Fruit fly (Drosophila melanogaster) whole organism, embryonic: ENCODE results near the gene Slip1.
A peak's percentile ranks its signal among the peaks of the same experiment; 100 is the strongest.

Source experiments
- ATbp ChIP-seq: fragments of 200-800 bp; sonication (Bioruptor generic); optimal IDR thresholded peaks from 2 replicates; lab custom pipeline; 2017; ENCODE audit warnings: missing biosample characterization, mild to moderate bottlenecking, missing genetic modification characterization, missing genetic modification reagents
- BEAF-32 ChIP-seq: fragments of 200-800 bp; sonication (Bioruptor generic); optimal IDR thresholded peaks from 3 replicates; lab custom pipeline; 2017; ENCODE audit warnings: missing biosample characterization, missing genetic modification characterization, mild to moderate bottlenecking, moderate library complexity, missing genetic modification reagents
- CG10543 ChIP-seq: fragments of 200-800 bp; sonication (Bioruptor generic); optimal IDR thresholded peaks from 3 replicates; lab custom pipeline; 2017; ENCODE audit warnings: missing biosample characterization, mild to moderate bottlenecking, missing genetic modification characterization, moderate library complexity
- CG12219 ChIP-seq: fragments of 200-800 bp; sonication (Bioruptor generic); optimal IDR thresholded peaks from 3 replicates; lab custom pipeline; 2018; ENCODE audit warnings: missing biosample characterization, mild to moderate bottlenecking, missing genetic modification characterization
- CG1233 ChIP-seq: fragments of 200-800 bp; sonication (Bioruptor generic); optimal IDR thresholded peaks from 4 replicates; lab custom pipeline; 2018; ENCODE audit warnings: missing biosample characterization, mild to moderate bottlenecking, missing genetic modification characterization
- CG12769 ChIP-seq: fragments of 200-800 bp; sonication (Bioruptor generic); optimal IDR thresholded peaks from 2 replicates; lab custom pipeline; 2019; ENCODE audit warnings: missing biosample characterization, mild to moderate bottlenecking, missing genetic modification characterization, moderate library complexity
- CG13287 ChIP-seq: fragments of 200-800 bp; sonication (Bioruptor generic); IDR thresholded peaks from 2 replicates; pipeline ENCODE4 v1.3.6; 2022; ENCODE audit warnings: missing biosample characterization, missing genetic modification characterization; ENCODE audit not compliant: partially characterized antibody
- CG14965 ChIP-seq: fragments of 200-800 bp; sonication (Bioruptor generic); optimal IDR thresholded peaks from 2 replicates; lab custom pipeline; 2016; ENCODE audit warnings: missing biosample characterization, missing genetic modification characterization, borderline replicate concordance
- CG1529 ChIP-seq: fragments of 200-800 bp; sonication (Bioruptor generic); optimal IDR thresholded peaks from 3 replicates; lab custom pipeline; 2018; ENCODE audit warnings: missing biosample characterization, missing genetic modification characterization
- CG1647 ChIP-seq: fragments of 200-800 bp; sonication (Bioruptor generic); optimal IDR thresholded peaks from 3 replicates; lab custom pipeline; 2016; ENCODE audit warnings: missing biosample characterization, missing genetic modification characterization
- CG17361 ChIP-seq: fragments of 200-800 bp; sonication (Bioruptor generic); IDR thresholded peaks from 3 replicates; pipeline ENCODE4 v1.3.6; 2022; ENCODE audit warnings: missing biosample characterization, missing genetic modification characterization
- CG17912 ChIP-seq: fragments of 200-800 bp; sonication (Bioruptor generic); optimal IDR thresholded peaks from 2 replicates; lab custom pipeline; 2018; ENCODE audit warnings: missing biosample characterization, mild to moderate bottlenecking, missing genetic modification characterization
- CG1832 ChIP-seq: fragments of 200-800 bp; sonication (Bioruptor generic); optimal IDR thresholded peaks from 2 replicates; lab custom pipeline; 2017; ENCODE audit warnings: missing biosample characterization, mild to moderate bottlenecking, missing genetic modification characterization, inconsistent platforms
- CG2199 ChIP-seq: fragments of 200-800 bp; sonication (Bioruptor generic); IDR thresholded peaks from 3 replicates; pipeline ENCODE4 v1.3.6; 2022; ENCODE audit warnings: missing biosample characterization, missing genetic modification characterization
- CG2712 ChIP-seq: fragments of 200-800 bp; optimal IDR thresholded peaks from 3 replicates; lab custom pipeline; 2019; ENCODE audit warnings: missing biosample characterization, mild to moderate bottlenecking, missing genetic modification characterization, moderate library complexity
- CG31441 ChIP-seq: fragments of 200-800 bp; sonication (Bioruptor generic); IDR thresholded peaks from 2 replicates; pipeline ENCODE4 v1.3.6; 2022; ENCODE audit warnings: missing biosample characterization, missing genetic modification characterization
- CG3838 ChIP-seq: fragments of 200-800 bp; sonication (Bioruptor generic); optimal IDR thresholded peaks from 3 replicates; lab custom pipeline; 2016; ENCODE audit warnings: missing biosample characterization, missing genetic modification characterization
- CG6254 ChIP-seq: fragments of 200-800 bp; sonication (Bioruptor generic); optimal IDR thresholded peaks from 3 replicates; lab custom pipeline; 2017; ENCODE audit warnings: mild to moderate bottlenecking, missing biosample characterization, missing genetic modification reagents, missing genetic modification characterization
- CG6791 ChIP-seq: fragments of 200-800 bp; sonication (Bioruptor generic); IDR thresholded peaks from 3 replicates; pipeline ENCODE4 v1.3.6; 2022; ENCODE audit warnings: missing biosample characterization, missing genetic modification characterization; ENCODE audit not compliant: partially characterized antibody
- CG7556 ChIP-seq: fragments of 200-800 bp; sonication (Bioruptor generic); optimal IDR thresholded peaks from 2 replicates; lab custom pipeline; 2017; ENCODE audit warnings: missing biosample characterization, mild to moderate bottlenecking, missing genetic modification characterization
- CG9609 ChIP-seq: fragments of 200-800 bp; sonication (Bioruptor generic); optimal IDR thresholded peaks from 3 replicates; lab custom pipeline; 2016; ENCODE audit warnings: missing biosample characterization, missing genetic modification characterization
- D19A ChIP-seq: fragments of 200-800 bp; optimal IDR thresholded peaks from 3 replicates; lab custom pipeline; 2019; ENCODE audit warnings: missing biosample characterization, mild to moderate bottlenecking, missing genetic modification characterization, moderate library complexity
- Deaf1 ChIP-seq: fragments of 200-800 bp; optimal IDR thresholded peaks from 3 replicates; lab custom pipeline; 2019; ENCODE audit warnings: missing biosample characterization, mild to moderate bottlenecking, missing genetic modification characterization, moderate library complexity
- E2f2 ChIP-seq: fragments of 200-800 bp; sonication (Bioruptor generic); IDR thresholded peaks from 2 replicates; pipeline ENCODE4 v1.3.6; 2022; ENCODE audit warnings: missing biosample characterization, missing genetic modification characterization
- HLH3B ChIP-seq: fragments of 200-800 bp; sonication (Bioruptor generic); IDR thresholded peaks from 2 replicates; pipeline ENCODE4 v1.3.6; 2022; ENCODE audit warnings: missing biosample characterization, missing genetic modification characterization
- Neu2 ChIP-seq: fragments of 200-800 bp; sonication (Bioruptor generic); optimal IDR thresholded peaks from 3 replicates; lab custom pipeline; 2016; ENCODE audit warnings: missing biosample characterization, missing genetic modification characterization, borderline replicate concordance
- Nf-YC ChIP-seq: fragments of 200-800 bp; optimal IDR thresholded peaks from 3 replicates; lab custom pipeline; 2019; ENCODE audit warnings: missing biosample characterization, mild to moderate bottlenecking, missing genetic modification characterization, moderate library complexity
- Oaz ChIP-seq: fragments of 200-800 bp; sonication (Bioruptor generic); IDR thresholded peaks from 2 replicates; pipeline ENCODE4 v1.3.6; 2022; ENCODE audit warnings: missing biosample characterization, missing genetic modification characterization
- Scr ChIP-seq: fragments of 200-800 bp; sonication (Bioruptor generic); IDR thresholded peaks from 2 replicates; pipeline ENCODE4 v1.3.6; 2022; ENCODE audit warnings: missing biosample characterization, missing genetic modification characterization; ENCODE audit not compliant: partially characterized antibody
- Spps ChIP-seq: fragments of 200-800 bp; sonication (Bioruptor generic); optimal IDR thresholded peaks from 2 replicates; lab custom pipeline; 2018; ENCODE audit warnings: missing biosample characterization, mild to moderate bottlenecking, missing genetic modification characterization
- Stat92E ChIP-seq, 3 experiments: fragments of >200 bp in 2 of 3; fragments of 200-800 bp in 1 of 3; sonication (Bioruptor generic) in 1 of 3; optimal IDR thresholded peaks; 2 replicates each; lab custom pipeline; 2017 to 2019; ENCODE audit warnings: missing biosample characterization in 3 of 3, missing genetic modification characterization in 3 of 3, mild to moderate bottlenecking in 1 of 3, moderate library complexity in 1 of 3
- YL-1 ChIP-seq: fragments of 200-800 bp; sonication (Bioruptor generic); optimal IDR thresholded peaks from 3 replicates; lab custom pipeline; 2017; ENCODE audit warnings: missing biosample characterization, mild to moderate bottlenecking, missing genetic modification characterization
- ab ChIP-seq: fragments of 200-800 bp; sonication (Bioruptor generic); optimal IDR thresholded peaks from 2 replicates; lab custom pipeline; 2016; ENCODE audit warnings: missing biosample characterization, missing genetic modification characterization
- ap ChIP-seq: fragments of 200-800 bp; sonication (Bioruptor generic); IDR thresholded peaks from 2 replicates; pipeline ENCODE4 v1.3.6; 2022; ENCODE audit warnings: missing biosample characterization, missing genetic modification characterization
- bsh ChIP-seq, 2 experiments: fragments of 200-800 bp; sonication (Bioruptor generic); optimal IDR thresholded peaks; 2 replicates each; lab custom pipeline; 2017 to 2018; ENCODE audit warnings: mild to moderate bottlenecking in 2 of 2, missing biosample characterization in 2 of 2, missing genetic modification characterization in 2 of 2, moderate library complexity in 1 of 2
- dm ChIP-seq: fragments of 200-800 bp; sonication (Bioruptor generic); optimal IDR thresholded peaks from 3 replicates; lab custom pipeline; 2016; ENCODE audit warnings: missing biosample characterization, missing genetic modification characterization
- emc ChIP-seq: fragments of 200-800 bp; sonication (Bioruptor generic); optimal IDR thresholded peaks from 2 replicates; lab custom pipeline; 2016; ENCODE audit warnings: missing biosample characterization, missing genetic modification characterization
- eve ChIP-seq, 2 experiments: fragments of >200 bp; optimal IDR thresholded peaks; 2 replicates each; lab custom pipeline; 2017; ENCODE audit warnings: missing biosample characterization in 2 of 2, missing genetic modification characterization in 2 of 2
- ham ChIP-seq: fragments of 200-800 bp; sonication (Bioruptor generic); IDR thresholded peaks from 2 replicates; pipeline ENCODE4 v1.3.6; 2022; ENCODE audit warnings: missing biosample characterization, missing genetic modification characterization
- klu ChIP-seq: fragments of 200-800 bp; sonication (Bioruptor generic); IDR thresholded peaks from 2 replicates; pipeline ENCODE4 v1.3.6; 2022; ENCODE audit warnings: missing biosample characterization, missing genetic modification characterization
- lmd ChIP-seq: fragments of 200-800 bp; sonication (Bioruptor generic); IDR thresholded peaks from 2 replicates; pipeline ENCODE4 v1.3.6; 2022; ENCODE audit warnings: missing biosample characterization, missing genetic modification characterization
- odd ChIP-seq: fragments of 200-800 bp; sonication (Bioruptor generic); optimal IDR thresholded peaks from 2 replicates; lab custom pipeline; 2017; ENCODE audit warnings: missing biosample characterization, mild to moderate bottlenecking, missing genetic modification characterization
- onecut ChIP-seq: fragments of 200-800 bp; sonication (Bioruptor generic); IDR thresholded peaks from 2 replicates; pipeline ENCODE4 v1.3.6; 2022; ENCODE audit warnings: missing biosample characterization, missing genetic modification characterization
- p53 ChIP-seq: fragments of 200-800 bp; sonication (Bioruptor generic); optimal IDR thresholded peaks from 2 replicates; lab custom pipeline; 2016; ENCODE audit warnings: missing biosample characterization, missing genetic modification characterization
- pita ChIP-seq: fragments of 200-800 bp; sonication (Bioruptor generic); optimal IDR thresholded peaks from 2 replicates; lab custom pipeline; 2017; ENCODE audit warnings: missing biosample characterization, mild to moderate bottlenecking, missing genetic modification characterization
- pzg ChIP-seq: fragments of 200-800 bp; sonication (Bioruptor generic); optimal IDR thresholded peaks from 3 replicates; lab custom pipeline; 2018; ENCODE audit warnings: missing biosample characterization, mild to moderate bottlenecking, missing genetic modification characterization, moderate library complexity
- rib ChIP-seq: fragments of 200-800 bp; sonication (Bioruptor generic); IDR thresholded peaks from 2 replicates; pipeline ENCODE4 v1.3.6; 2022; ENCODE audit warnings: missing biosample characterization, missing genetic modification characterization
- shn ChIP-seq: fragments of 200-800 bp; sonication (Bioruptor generic); optimal IDR thresholded peaks from 3 replicates; lab custom pipeline; 2016; ENCODE audit warnings: missing biosample characterization, missing genetic modification characterization
- sob ChIP-seq: fragments of 200-800 bp; sonication (Bioruptor generic); IDR thresholded peaks from 2 replicates; pipeline ENCODE4 v1.3.6; 2022; ENCODE audit warnings: missing biosample characterization, missing genetic modification characterization
- tgo ChIP-seq: fragments of 200-800 bp; sonication (Bioruptor generic); IDR thresholded peaks from 3 replicates; pipeline ENCODE4 v1.3.6; 2022; ENCODE audit warnings: missing biosample characterization, missing genetic modification characterization
- zfh2 ChIP-seq: fragments of 200-800 bp; sonication (Bioruptor generic); optimal IDR thresholded peaks from 2 replicates; lab custom pipeline; 2016; ENCODE audit warnings: missing biosample characterization, missing genetic modification characterization

Gene Slip1

DNA sequence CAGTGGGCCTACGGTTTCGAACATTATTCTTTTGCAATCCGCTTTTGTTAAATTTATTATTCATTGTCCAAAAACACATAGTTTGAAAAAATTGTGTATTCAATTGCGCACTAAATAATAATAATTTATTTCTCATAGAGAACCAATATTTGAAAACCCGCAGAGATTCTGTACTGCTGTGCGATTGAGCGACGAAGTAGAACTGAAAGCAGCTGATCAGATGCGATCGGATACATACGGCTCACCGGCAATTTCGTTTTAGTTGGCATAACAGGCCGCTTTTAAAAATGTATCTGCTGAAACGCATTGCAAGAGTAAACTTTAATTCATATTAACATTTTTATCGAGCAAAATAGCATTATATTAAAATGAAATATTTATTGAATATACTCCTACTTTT is 32.4 kb downstream of the Slip1 start, which contains the start of gene myo (continued):
- TF ChIP-seq CG12769 (tag; lab: Kevin White, UChicago) = no peak
- TF ChIP-seq CG2712 (tag; lab: Kevin White, UChicago) = no peak
- no peak for TF ChIP-seq CG6254 (GFP tag; lab: Kevin White, UChicago)
- TF ChIP-seq ab (GFP tag; lab: Kevin White, UChicago) = no peak
- no peak for TF ChIP-seq dm
- TF ChIP-seq CG17361 (GFP tag; lab: Robert Waterston, UW) = no peak
- TF ChIP-seq CG6791 (GFP tag; lab: Robert Waterston, UW) = no peak
- peak; percentile 19 for TF ChIP-seq D19A
- no peak for TF ChIP-seq eve (GFP tag; optimal IDR thresholded peaks at IDR 0.05; lab: Kevin White, UChicago)
- no peak for TF ChIP-seq CG14965 (GFP tag; lab: Kevin White, UChicago)
- TF ChIP-seq CG13287 (GFP tag; lab: Robert Waterston, UW) = no peak
- TF ChIP-seq CG3838 (GFP tag; lab: Kevin White, UChicago) = no peak
- no peak for TF ChIP-seq ATbp
- no peak; the same call in 2 of the 3 replicates for TF ChIP-seq tgo (GFP tag; lab: Robert Waterston, UW)
- TF ChIP-seq klu (GFP tag; lab: Robert Waterston, UW) = no peak
- TF ChIP-seq BEAF-32 = no peak
- TF ChIP-seq CG31441 (GFP tag; lab: Robert Waterston, UW) = no peak; the same call in 1 of the 2 replicates
- peak; percentile 12 for TF ChIP-seq Nf-YC
- TF ChIP-seq CG2199 (GFP tag; lab: Robert Waterston, UW) = peak; percentile 95
- TF ChIP-seq CG7556 (GFP tag; lab: Kevin White, UChicago) = no peak
- no peak for TF ChIP-seq ham (GFP tag; lab: Robert Waterston, UW)
- TF ChIP-seq CG1647 (GFP tag; lab: Kevin White, UChicago) = no peak
- TF ChIP-seq shn = no peak
- TF ChIP-seq Scr (GFP tag; lab: Robert Waterston, UW) = no peak
- no peak for TF ChIP-seq Stat92E (GFP tag; optimal IDR thresholded peaks at IDR 0.05; lab: Kevin White, UChicago)
- no peak for TF ChIP-seq pzg
- no peak for TF ChIP-seq Spps (tag; lab: Kevin White, UChicago)
- no peak for TF ChIP-seq CG1233
- TF ChIP-seq emc = no peak
- TF ChIP-seq HLH3B (GFP tag; lab: Robert Waterston, UW) = no peak
- TF ChIP-seq CG9609 (GFP tag; lab: Kevin White, UChicago) = no peak
- TF ChIP-seq CG1832 (GFP tag; lab: Kevin White, UChicago) = no peak
- peak; percentile 10; the same call in 1 of the 2 replicates for TF ChIP-seq onecut (GFP tag; lab: Robert Waterston, UW)
- TF ChIP-seq pita (GFP tag; lab: Kevin White, UChicago) = no peak
- TF ChIP-seq zfh2 = no peak
- TF ChIP-seq E2f2 (GFP tag; lab: Robert Waterston, UW) = no peak
- no peak for TF ChIP-seq odd
- no peak for TF ChIP-seq lmd (GFP tag; lab: Robert Waterston, UW)
- peak; percentile 2 for TF ChIP-seq YL-1 (GFP tag; lab: Kevin White, UChicago)
- TF ChIP-seq CG1529 (GFP tag; lab: Kevin White, UChicago) = no peak
- TF ChIP-seq CG17912 = no peak
- no peak for TF ChIP-seq CG12219 (GFP tag; lab: Kevin White, UChicago)
- TF ChIP-seq Deaf1 (tag; lab: Kevin White, UChicago) = no peak
- TF ChIP-seq ap (GFP tag; lab: Robert Waterston, UW) = no peak
- TF ChIP-seq CG10543 (GFP tag; lab: Kevin White, UChicago) = no peak
- no peak for TF ChIP-seq Oaz (GFP tag; lab: Robert Waterston, UW)
- no peak for TF ChIP-seq Neu2 (GFP tag; lab: Kevin White, UChicago)
- TF ChIP-seq p53 (GFP tag; lab: Kevin White, UChicago) = no peak
- no peak for TF ChIP-seq sob (GFP tag; lab: Robert Waterston, UW)
- TF ChIP-seq rib (GFP tag; lab: Robert Waterston, UW) = no peak
- peak in 1 of 2 experiments; percentile 31 for TF ChIP-seq bsh (GFP tag; optimal IDR thresholded peaks at IDR 0.05; lab: Kevin White, UChicago)
